Fruit fly (Drosophila melanogaster) whole organism, adult: ENCODE results near the gene P58IPK.

Experiments
- CG11617 ChIP-seq: fragments of 200-800 bp; sonication (Bioruptor generic); optimal IDR thresholded peaks from 2 replicates; lab custom pipeline; 2017; ENCODE audit warnings: mild to moderate bottlenecking, missing biosample characterization, missing genetic modification reagents, missing genetic modification characterization
- CG12768 ChIP-seq: fragments of 200-800 bp; sonication (Bioruptor generic); optimal IDR thresholded peaks from 2 replicates; lab custom pipeline; 2017; ENCODE audit warnings: missing biosample characterization, missing genetic modification characterization, mild to moderate bottlenecking, moderate library complexity, missing genetic modification reagents
- CG14711 ChIP-seq: fragments of 200-800 bp; sonication (Bioruptor generic); optimal IDR thresholded peaks from 2 replicates; lab custom pipeline; 2018; ENCODE audit warnings: missing biosample characterization, mild to moderate bottlenecking, missing genetic modification characterization, moderate library complexity
- CG1620 ChIP-seq: fragments of 200-800 bp; sonication (Bioruptor generic); optimal IDR thresholded peaks from 2 replicates; lab custom pipeline; 2016; ENCODE audit warnings: missing biosample characterization, missing genetic modification characterization
- CG33017 ChIP-seq: fragments of 200-800 bp; sonication (Bioruptor generic); optimal IDR thresholded peaks from 2 replicates; lab custom pipeline; 2018; ENCODE audit warnings: missing biosample characterization, mild to moderate bottlenecking, missing genetic modification characterization, moderate library complexity
- CG5204 ChIP-seq: fragments of 200-800 bp; sonication (Bioruptor generic); optimal IDR thresholded peaks from 2 replicates; lab custom pipeline; 2016; ENCODE audit warnings: missing biosample characterization, missing genetic modification characterization
- CG7045 ChIP-seq: fragments of 200-800 bp; sonication (Bioruptor generic); optimal IDR thresholded peaks from 2 replicates; lab custom pipeline; 2017; ENCODE audit warnings: missing biosample characterization, mild to moderate bottlenecking, missing genetic modification characterization
- CG7101 ChIP-seq: fragments of 200-800 bp; sonication (Bioruptor generic); optimal IDR thresholded peaks from 2 replicates; lab custom pipeline; 2018; ENCODE audit warnings: missing biosample characterization, mild to moderate bottlenecking, missing genetic modification characterization, moderate library complexity
- Clk ChIP-seq: fragments of 200-800 bp; sonication (Bioruptor generic); optimal IDR thresholded peaks from 2 replicates; lab custom pipeline; 2017; ENCODE audit warnings: missing biosample characterization, missing genetic modification characterization
- Crg-1 ChIP-seq: fragments of 200-800 bp; sonication (Bioruptor generic); optimal IDR thresholded peaks from 2 replicates; lab custom pipeline; 2016; ENCODE audit warnings: missing biosample characterization, missing genetic modification characterization
- Hr96 ChIP-seq: fragments of 200-800 bp; sonication (Bioruptor generic); optimal IDR thresholded peaks from 2 replicates; lab custom pipeline; 2016; ENCODE audit warnings: missing biosample characterization, missing genetic modification characterization
- Mnt ChIP-seq: fragments of 200-800 bp; sonication (Bioruptor generic); optimal IDR thresholded peaks from 2 replicates; lab custom pipeline; 2016; ENCODE audit warnings: missing biosample characterization, mild to moderate bottlenecking, missing genetic modification characterization
- bab1 ChIP-seq: fragments of 200-800 bp; sonication (Bioruptor generic); optimal IDR thresholded peaks from 3 replicates; lab custom pipeline; 2019; ENCODE audit warnings: missing biosample characterization, mild to moderate bottlenecking, missing genetic modification characterization, moderate library complexity
- cic ChIP-seq: fragments of 200-800 bp; sonication (Bioruptor generic); optimal IDR thresholded peaks from 2 replicates; lab custom pipeline; 2017; ENCODE audit warnings: missing biosample characterization, mild to moderate bottlenecking, missing genetic modification characterization, moderate library complexity
- cnc ChIP-seq, 2 experiments: fragments of >200 bp; optimal IDR thresholded peaks; 2 replicates each; lab custom pipeline; 2017
- kay ChIP-seq: fragments of 200-800 bp; sonication (Bioruptor generic); peaks from one replicate; lab custom pipeline; 2016; ENCODE audit warnings: missing biosample characterization, missing genetic modification characterization, borderline replicate concordance
- ovo ChIP-seq: fragments of 200-800 bp; sonication (Bioruptor generic); optimal IDR thresholded peaks from 2 replicates; lab custom pipeline; 2016; ENCODE audit warnings: missing biosample characterization, missing genetic modification characterization
- pad ChIP-seq: fragments of 200-800 bp; sonication (Bioruptor generic); optimal IDR thresholded peaks from 3 replicates; lab custom pipeline; 2017; ENCODE audit warnings: missing biosample characterization, missing genetic modification characterization, mild to moderate bottlenecking, moderate library complexity, missing genetic modification reagents
- tj ChIP-seq: fragments of 200-800 bp; sonication (Bioruptor generic); optimal IDR thresholded peaks from 3 replicates; lab custom pipeline; 2017; ENCODE audit warnings: missing biosample characterization, mild to moderate bottlenecking, missing genetic modification characterization, moderate library complexity
- toe ChIP-seq: fragments of 200-800 bp; sonication (Bioruptor generic); optimal IDR thresholded peaks from 2 replicates; lab custom pipeline; 2016; ENCODE audit warnings: missing biosample characterization, missing genetic modification characterization

P58IPK gene

dm6 chr3R:9591769-9592388 is 5.1 kb downstream of the P58IPK start:
- TF ChIP-seq CG1620 (no peak), Crg-1 (GFP tag; lab: Kevin White, UChicago) (no peak), cnc (optimal IDR thresholded peaks at IDR 0.05; lab: Kevin White, UChicago) (no peak), pad (GFP tag; lab: Kevin White, UChicago) (no peak), kay (GFP tag; lab: Kevin White, UChicago) (no peak), CG5204 (GFP tag; lab: Kevin White, UChicago) (no peak), Clk (GFP tag; lab: Kevin White, UChicago) (no peak), CG33017 (tag; lab: Kevin White, UChicago) (no peak), CG12768 (GFP tag; lab: Kevin White, UChicago) (no peak), tj (GFP tag; lab: Kevin White, UChicago) (no peak), CG11617 (GFP tag; lab: Kevin White, UChicago) (no peak), Hr96 (GFP tag; lab: Kevin White, UChicago) (no peak), CG7101 (tag; lab: Kevin White, UChicago) (no peak), CG7045 (no peak), ovo (GFP tag; lab: Kevin White, UChicago) (no peak), Mnt (no peak), toe (GFP tag; lab: Kevin White, UChicago) (no peak)

dm6 chr3R:9593408-9594250 is 6.9 kb downstream of the P58IPK start:
- TF ChIP-seq Crg-1 (GFP tag; lab: Kevin White, UChicago) (no peak), Mnt (peak; percentile 1), tj (GFP tag; lab: Kevin White, UChicago) (peak; percentile 91), pad (GFP tag; lab: Kevin White, UChicago) (no peak), ovo (GFP tag; lab: Kevin White, UChicago) (peak; percentile 5), CG14711 (tag; lab: Kevin White, UChicago) (no peak), CG1620 (no peak)

- TF ChIP-seq CG33017 (tag; lab: Kevin White, UChicago) = no peak
- TF ChIP-seq Hr96 (GFP tag; lab: Kevin White, UChicago) = no peak
- TF ChIP-seq tj (GFP tag; lab: Kevin White, UChicago) = no peak
- no peak for TF ChIP-seq Mnt
- TF ChIP-seq cnc (optimal IDR thresholded peaks at IDR 0.05; lab: Kevin White, UChicago) = no peak
- TF ChIP-seq CG12768 (GFP tag; lab: Kevin White, UChicago) = no peak
- no peak for TF ChIP-seq bab1 (GFP tag; lab: Kevin White, UChicago)
- no peak for TF ChIP-seq CG7101 (tag; lab: Kevin White, UChicago)
- TF ChIP-seq CG7045 = no peak
- TF ChIP-seq Crg-1 (GFP tag; lab: Kevin White, UChicago) = no peak
- TF ChIP-seq cic (GFP tag; lab: Kevin White, UChicago) = no peak
- TF ChIP-seq Clk (GFP tag; lab: Kevin White, UChicago) = no peak
- no peak for TF ChIP-seq toe (GFP tag; lab: Kevin White, UChicago)
- no peak for TF ChIP-seq CG14711 (tag; lab: Kevin White, UChicago)
- no peak for TF ChIP-seq ovo (GFP tag; lab: Kevin White, UChicago)
- TF ChIP-seq pad (GFP tag; lab: Kevin White, UChicago) = no peak
- no peak for TF ChIP-seq CG11617 (GFP tag; lab: Kevin White, UChicago)
- no peak for TF ChIP-seq CG5204 (GFP tag; lab: Kevin White, UChicago)
Observed at dm6 chr3R:9594251-9594581, 7.5 kb downstream of the P58IPK start.

- TF ChIP-seq ovo (GFP tag; lab: Kevin White, UChicago) (no peak), tj (GFP tag; lab: Kevin White, UChicago) (peak; percentile 4)
Observed at dm6 chr3R:9594839-9595238, 8.1 kb downstream of the P58IPK start.

- no peak for TF ChIP-seq bab1 (GFP tag; lab: Kevin White, UChicago)
- TF ChIP-seq CG5204 (GFP tag; lab: Kevin White, UChicago) = no peak
- no peak for TF ChIP-seq CG7101 (tag; lab: Kevin White, UChicago)
Observed at dm6 chr3R:9595681-9596357, 9.1 kb downstream of the P58IPK start.

- TF ChIP-seq CG12768 (GFP tag; lab: Kevin White, UChicago) (no peak), Clk (GFP tag; lab: Kevin White, UChicago) (no peak), CG7101 (tag; lab: Kevin White, UChicago) (no peak), toe (GFP tag; lab: Kevin White, UChicago) (no peak), Hr96 (GFP tag; lab: Kevin White, UChicago) (no peak), Mnt (no peak), cnc (optimal IDR thresholded peaks at IDR 0.05; lab: Kevin White, UChicago) (no peak), tj (GFP tag; lab: Kevin White, UChicago) (no peak), pad (GFP tag; lab: Kevin White, UChicago) (no peak), CG1620 (no peak), bab1 (GFP tag; lab: Kevin White, UChicago) (no peak), CG11617 (GFP tag; lab: Kevin White, UChicago) (no peak), CG33017 (tag; lab: Kevin White, UChicago) (no peak)
Observed at dm6 chr3R:9596615-9597014, 9.9 kb downstream of the P58IPK start.
